Fruit fly (Drosophila melanogaster): Measurements from ENCODE around the gene rhea.

Gene rhea

dm6 chr3L:8518516-8519087 is 26.2 kb upstream of the rhea start, which contains the start of gene GstO3:
TSS of gene GstO3 (plus strand) at chr3L:8518885.
- TF ChIP-seq fd85E (GFP tag; optimal IDR thresholded peaks at IDR 0.05) (peak; percentile 28), CG15336 (GFP tag; IDR thresholded peaks at IDR 0.05) (peak; percentile 76), Eip75B (GFP tag; optimal IDR thresholded peaks at IDR 0.05) (no peak), OdsH (GFP tag; optimal IDR thresholded peaks at IDR 0.05) (no peak), lz (GFP tag; optimal IDR thresholded peaks at IDR 0.05) (no peak), Ets96B (tag; optimal IDR thresholded peaks at IDR 0.05) (peak; percentile 3), Eip93F (GFP tag; optimal IDR thresholded peaks at IDR 0.05) (peak; percentile 7), CG10631 (GFP tag; optimal IDR thresholded peaks at IDR 0.05) (no peak), salr (GFP tag; optimal IDR thresholded peaks at IDR 0.05) (no peak), CG6808 (GFP tag; optimal IDR thresholded peaks at IDR 0.05) (no peak), net (GFP tag; optimal IDR thresholded peaks at IDR 0.05) (no peak), spab (GFP tag; optimal IDR thresholded peaks at IDR 0.05) (no peak), vri (GFP tag; optimal IDR thresholded peaks at IDR 0.05) (no peak), Hr38 (GFP tag; optimal IDR thresholded peaks at IDR 0.05) (no peak), fkh (GFP tag; optimal IDR thresholded peaks at IDR 0.05) (no peak), CG1621 (tag; optimal IDR thresholded peaks at IDR 0.05) (no peak), CG9139 (GFP tag; optimal IDR thresholded peaks at IDR 0.05) (no peak), CG8119 (GFP tag; IDR thresholded peaks at IDR 0.05) (peak; percentile 73), cyc (GFP tag; optimal IDR thresholded peaks at IDR 0.05) (no peak), Eip78C (GFP tag) (peak; percentile 69), Lpt (GFP tag; optimal IDR thresholded peaks at IDR 0.05) (no peak), CG3032 (tag; optimal IDR thresholded peaks at IDR 0.05) (no peak), CG32006 (GFP tag; optimal IDR thresholded peaks at IDR 0.05) (no peak), Ets21C (GFP tag; optimal IDR thresholded peaks at IDR 0.05) (no peak), dsx (GFP tag; optimal IDR thresholded peaks at IDR 0.05; ENCODE audit: poor library complexity, severe bottlenecking) (peak; percentile 56), Sox102F (GFP tag; optimal IDR thresholded peaks at IDR 0.05) (no peak), eg (GFP tag; IDR thresholded peaks at IDR 0.05) (peak; percentile 39; the same call in 1 of the 3 replicates), CG8632 (GFP tag; optimal IDR thresholded peaks at IDR 0.05) (no peak), achi (GFP tag; optimal IDR thresholded peaks at IDR 0.05) (no peak), CG4318 (GFP tag; optimal IDR thresholded peaks at IDR 0.05) (no peak), pdm3 (GFP tag; optimal IDR thresholded peaks at IDR 0.05) (no peak), Hr4 (GFP tag; optimal IDR thresholded peaks at IDR 0.05) (no peak), Gug (GFP tag; IDR thresholded peaks at IDR 0.05) (no peak), fd59A (GFP tag; optimal IDR thresholded peaks at IDR 0.05) (no peak), topi (GFP tag; optimal IDR thresholded peaks at IDR 0.05) (no peak), esn (GFP tag; optimal IDR thresholded peaks at IDR 0.05) (no peak), Blimp-1 (GFP tag; optimal IDR thresholded peaks at IDR 0.05) (no peak), CG8319 (GFP tag; optimal IDR thresholded peaks at IDR 0.05) (no peak), ss (GFP tag; optimal IDR thresholded peaks at IDR 0.05) (peak; percentile 51 to 54), CG6163 (GFP tag; IDR thresholded peaks at IDR 0.05) (peak; percentile 62; the same call in 2 of the 3 replicates), dac (GFP tag; optimal IDR thresholded peaks at IDR 0.05) (no peak), CG11762 (GFP tag; optimal IDR thresholded peaks at IDR 0.05; ENCODE audit: insufficient read depth) (no peak), CG3919 (GFP tag; optimal IDR thresholded peaks at IDR 0.05) (no peak), Hr39 (GFP tag; optimal IDR thresholded peaks at IDR 0.05) (no peak), Smox (GFP tag; optimal IDR thresholded peaks at IDR 0.05) (no peak), CG6276 (GFP tag; optimal IDR thresholded peaks at IDR 0.05) (no peak), CG16779 (tag; optimal IDR thresholded peaks at IDR 0.05) (peak; percentile 46), CG34406 (GFP tag; optimal IDR thresholded peaks at IDR 0.05) (peak; percentile 6), Sox14 (GFP tag; optimal IDR thresholded peaks at IDR 0.05) (no peak), CG11902 (GFP tag; optimal IDR thresholded peaks at IDR 0.05) (no peak), CG6792 (GFP tag; optimal IDR thresholded peaks at IDR 0.05) (no peak), svp (GFP tag) (no peak)
